Worm (Caenorhabditis elegans) whole organism, late embryonic: Measurements from ENCODE around the gene cht-5.

Source experiments
- C08G9.2 ChIP-seq: sonication (generic microtip); optimal IDR thresholded peaks from 2 replicates; lab custom pipeline; 2016; ENCODE audit warnings: mild to moderate bottlenecking, missing genetic modification characterization, moderate library complexity, missing compliant biosample characterization
- C38D4.7 ChIP-seq: fragments of 200-800 bp; sonication (Bioruptor generic); optimal IDR thresholded peaks from 2 replicates; lab custom pipeline; 2018; ENCODE audit warnings: mild to moderate bottlenecking, missing genetic modification characterization, moderate library complexity, missing compliant biosample characterization
- K09A11.1 ChIP-seq: sonication (generic microtip); optimal IDR thresholded peaks from 2 replicates; lab custom pipeline; 2017; ENCODE audit warnings: antibody characterized with exemption, mild to moderate bottlenecking, missing genetic modification characterization, missing compliant biosample characterization; ENCODE audit not compliant: insufficient read depth
- ahr-1 ChIP-seq: sonication (generic microtip); optimal IDR thresholded peaks from 2 replicates; lab custom pipeline; 2016; ENCODE audit warnings: missing genetic modification characterization, missing compliant biosample characterization
- ceh-14 ChIP-seq: sonication (generic microtip); optimal IDR thresholded peaks from 2 replicates; lab custom pipeline; 2016; ENCODE audit warnings: missing genotype, missing genetic modification characterization, missing compliant biosample characterization
- ceh-18 ChIP-seq: sonication (generic microtip); optimal IDR thresholded peaks from 2 replicates; lab custom pipeline; 2016; ENCODE audit warnings: missing genetic modification characterization, missing compliant biosample characterization
- ceh-19 ChIP-seq: fragments of 200-800 bp; sonication (Bioruptor generic); optimal IDR thresholded peaks from 2 replicates; lab custom pipeline; 2018; ENCODE audit warnings: mild to moderate bottlenecking, missing genetic modification characterization, missing compliant biosample characterization
- ceh-2 ChIP-seq: sonication (generic microtip); optimal IDR thresholded peaks from 2 replicates; lab custom pipeline; 2016; ENCODE audit warnings: missing genotype, missing genetic modification characterization, missing compliant biosample characterization
- ceh-22 ChIP-seq: sonication (generic microtip); optimal IDR thresholded peaks from 2 replicates; lab custom pipeline; 2017; ENCODE audit warnings: missing biosample characterization, missing genetic modification characterization
- ceh-24 ChIP-seq: sonication (generic microtip); optimal IDR thresholded peaks from 2 replicates; lab custom pipeline; 2016; ENCODE audit warnings: mild to moderate bottlenecking, missing genetic modification characterization, missing compliant biosample characterization
- ceh-45 ChIP-seq: fragments of 200-800 bp; sonication (Bioruptor generic); IDR thresholded peaks from 2 replicates; pipeline ENCODE4 v1.3.6; 2022; ENCODE audit warnings: missing genetic modification reagents, missing genetic modification characterization, missing compliant biosample characterization
- ceh-6 ChIP-seq: fragments of 200-800 bp; sonication (Bioruptor generic); optimal IDR thresholded peaks from 2 replicates; lab custom pipeline; 2018; ENCODE audit warnings: mild to moderate bottlenecking, missing genetic modification characterization, missing compliant biosample characterization
- dve-1 ChIP-seq: sonication (generic microtip); optimal IDR thresholded peaks from 2 replicates; lab custom pipeline; 2017; ENCODE audit warnings: antibody characterized with exemption, mild to moderate bottlenecking, missing genetic modification characterization, missing compliant biosample characterization
- elt-2 ChIP-seq: sonication (generic microtip); optimal IDR thresholded peaks from 2 replicates; lab custom pipeline; 2016; ENCODE audit warnings: missing genetic modification reagents, missing genetic modification characterization, missing compliant biosample characterization
- fkh-10 ChIP-seq: fragments of 150-350 bp; optimal IDR thresholded peaks from 2 replicates; lab custom pipeline; 2014; ENCODE audit warnings: missing biosample characterization, missing genetic modification reagents, missing genetic modification characterization
- gmeb-2 ChIP-seq: sonication (generic microtip); optimal IDR thresholded peaks from 2 replicates; lab custom pipeline; 2016; ENCODE audit warnings: missing genetic modification characterization, inconsistent platforms, missing compliant biosample characterization
- hlh-30 ChIP-seq: sonication (generic microtip); optimal IDR thresholded peaks from 2 replicates; lab custom pipeline; 2017; ENCODE audit warnings: antibody characterized with exemption, missing genetic modification characterization, missing compliant biosample characterization; ENCODE audit not compliant: insufficient read depth
- hlh-8 ChIP-seq: sonication (generic microtip); optimal IDR thresholded peaks from 2 replicates; lab custom pipeline; 2016; ENCODE audit warnings: missing genotype, missing genetic modification characterization, missing compliant biosample characterization
- lim-6 ChIP-seq: sonication (generic microtip); optimal IDR thresholded peaks from 2 replicates; lab custom pipeline; 2016; ENCODE audit warnings: missing genetic modification characterization, missing compliant biosample characterization
- nfya-1 ChIP-seq: sonication (generic microtip); optimal IDR thresholded peaks from 2 replicates; lab custom pipeline; 2017; ENCODE audit warnings: missing genetic modification characterization, mild to moderate bottlenecking, missing compliant biosample characterization, antibody characterized with exemption, moderate library complexity
- nhr-11 ChIP-seq: fragments of 150-350 bp; optimal IDR thresholded peaks from 2 replicates; lab custom pipeline; 2014; ENCODE audit warnings: missing biosample characterization, missing genetic modification characterization
- npax-4 ChIP-seq: sonication (generic microtip); optimal IDR thresholded peaks from 2 replicates; lab custom pipeline; 2016; ENCODE audit warnings: missing genetic modification characterization, missing compliant biosample characterization
- odd-2 ChIP-seq: sonication (generic microtip); optimal IDR thresholded peaks from 2 replicates; lab custom pipeline; 2017; ENCODE audit warnings: antibody characterized with exemption, mild to moderate bottlenecking, missing genetic modification characterization, missing compliant biosample characterization
- pag-3 ChIP-seq: sonication (generic microtip); optimal IDR thresholded peaks from 2 replicates; lab custom pipeline; 2016; ENCODE audit warnings: missing compliant biosample characterization, missing genetic modification characterization, borderline replicate concordance
- pax-1 ChIP-seq: fragments of 150-350 bp; optimal IDR thresholded peaks from 2 replicates; lab custom pipeline; 2014; ENCODE audit warnings: missing biosample characterization, missing genetic modification characterization
- pha-2 ChIP-seq: sonication (generic microtip); optimal IDR thresholded peaks from 2 replicates; lab custom pipeline; 2017; ENCODE audit warnings: mild to moderate bottlenecking, missing genetic modification characterization, missing compliant biosample characterization
- pha-4 ChIP-seq: fragments of 150-350 bp; optimal IDR thresholded peaks from 2 replicates; lab custom pipeline; 2018; ENCODE audit warnings: missing biosample characterization, missing genetic modification reagents, missing genetic modification characterization
- pqm-1 ChIP-seq: sonication (generic microtip); optimal IDR thresholded peaks from 2 replicates; lab custom pipeline; 2016; ENCODE audit warnings: missing genetic modification characterization, missing compliant biosample characterization
- pros-1 ChIP-seq: fragments of 150-350 bp; optimal IDR thresholded peaks from 2 replicates; lab custom pipeline; 2014; ENCODE audit warnings: missing biosample characterization, missing genetic modification reagents, missing genetic modification characterization
- sox-4 ChIP-seq: sonication (generic microtip); optimal IDR thresholded peaks from 2 replicates; lab custom pipeline; 2017; ENCODE audit warnings: mild to moderate bottlenecking, missing genetic modification characterization, inconsistent platforms, missing compliant biosample characterization
- syd-9 ChIP-seq: sonication (generic microtip); optimal IDR thresholded peaks from 2 replicates; lab custom pipeline; 2016; ENCODE audit warnings: mild to moderate bottlenecking, missing genetic modification characterization, moderate library complexity, missing compliant biosample characterization
- tbx-7 ChIP-seq: sonication (generic microtip); optimal IDR thresholded peaks from 2 replicates; lab custom pipeline; 2016; ENCODE audit warnings: missing genotype, missing genetic modification characterization, missing compliant biosample characterization
- ttx-3 ChIP-seq: sonication (generic microtip); optimal IDR thresholded peaks from 2 replicates; lab custom pipeline; 2016; ENCODE audit warnings: missing genetic modification reagents, missing genetic modification characterization, missing compliant biosample characterization
- unc-3 ChIP-seq, 2 experiments: fragments of 200-800 bp in 1 of 2; sonication (Bioruptor generic) in 1 of 2; sonication (generic microtip) in 1 of 2; conservative IDR thresholded peaks in 1 of 2; optimal IDR thresholded peaks in 1 of 2; 2 replicates each; pipeline versions ENCODE4 v1.3.6 to Lab custom; 2016 to 2022; ENCODE audit warnings: missing compliant biosample characterization in 2 of 2, missing genetic modification characterization in 2 of 2, missing genetic modification reagents in 1 of 2
- unc-55 ChIP-seq: sonication (generic microtip); optimal IDR thresholded peaks from 2 replicates; lab custom pipeline; 2017; ENCODE audit warnings: missing biosample characterization, missing genetic modification reagents, missing genetic modification characterization
- unc-86 ChIP-seq: sonication (generic microtip); optimal IDR thresholded peaks from 2 replicates; lab custom pipeline; 2016; ENCODE audit warnings: missing genetic modification characterization, missing compliant biosample characterization

Gene cht-5

ce11 chrV:10152278-10152677, 37.8 kb downstream of the cht-5 start, which contains the start of gene srsx-28:
Gene srsx-28 (plus strand): TSS chrV:10152578.
- TF ChIP-seq hlh-8: no peak
- no peak for TF ChIP-seq C38D4.7 (GFP tag; lab: Kevin White, UChicago)
- TF ChIP-seq ceh-14 (tag; lab: Kevin White, UChicago): no peak
- no peak for TF ChIP-seq dve-1
- no peak for TF ChIP-seq tbx-7 (tag; lab: Kevin White, UChicago)
- TF ChIP-seq ceh-2 (tag; lab: Kevin White, UChicago): no peak
- no peak for TF ChIP-seq ceh-19 (GFP tag; lab: Kevin White, UChicago)
- no peak for TF ChIP-seq nfya-1 (tag; lab: Kevin White, UChicago)
- TF ChIP-seq sox-4 (tag; lab: Kevin White, UChicago): no peak
- TF ChIP-seq pag-3 (tag; lab: Kevin White, UChicago): no peak
- TF ChIP-seq ceh-22 (tag; lab: Kevin White, UChicago): no peak
- TF ChIP-seq hlh-30 (tag; lab: Kevin White, UChicago): no peak
- no peak for TF ChIP-seq ceh-24 (tag; lab: Kevin White, UChicago)

ce11 chrV:10153076-10153475, 38.6 kb downstream of the cht-5 start:
- no peak for TF ChIP-seq pros-1 (tag; lab: Kevin White, UChicago)

- TF ChIP-seq ahr-1 (tag; lab: Kevin White, UChicago) (no peak), fkh-10 (no peak), nhr-11 (tag; lab: Kevin White, UChicago) (no peak), pax-1 (tag; lab: Kevin White, UChicago) (no peak), C08G9.2 (no peak), ttx-3 (tag; lab: Kevin White, UChicago) (no peak), lim-6 (no peak), nfya-1 (tag; lab: Kevin White, UChicago) (no peak), ceh-6 (GFP tag; lab: Kevin White, UChicago) (no peak), npax-4 (tag; lab: Kevin White, UChicago) (no peak), tbx-7 (tag; lab: Kevin White, UChicago) (no peak), pqm-1 (no peak), ceh-18 (tag; lab: Kevin White, UChicago) (no peak), pros-1 (tag; lab: Kevin White, UChicago) (no peak), unc-3 (GFP tag; conservative IDR thresholded peaks at IDR 0.05; lab: Robert Waterston, UW) (no peak), unc-3 (tag; optimal IDR thresholded peaks at IDR 0.05; lab: Kevin White, UChicago) (no peak), ceh-22 (tag; lab: Kevin White, UChicago) (no peak), syd-9 (tag; lab: Kevin White, UChicago) (no peak), odd-2 (no peak)
Measured at ce11 chrV:10154698-10155097, 40.3 kb downstream of the cht-5 start, which contains the start of gene srsx-29. Gene srsx-29 (plus strand): TSS chrV:10154998.

- TF ChIP-seq K09A11.1 (tag; lab: Kevin White, UChicago) (no peak), elt-2 (tag; lab: Kevin White, UChicago) (no peak), ceh-2 (tag; lab: Kevin White, UChicago) (no peak), ceh-19 (GFP tag; lab: Kevin White, UChicago) (no peak), nhr-11 (tag; lab: Kevin White, UChicago) (no peak), unc-55 (no peak), pha-4 (tag; lab: Kevin White, UChicago) (no peak), nfya-1 (tag; lab: Kevin White, UChicago) (no peak), sox-4 (tag; lab: Kevin White, UChicago) (no peak), pha-2 (tag; lab: Kevin White, UChicago) (no peak), unc-86 (tag; lab: Kevin White, UChicago) (no peak), ceh-45 (GFP tag; lab: Robert Waterston, UW) (no peak), gmeb-2 (tag; lab: Kevin White, UChicago) (no peak), ceh-24 (tag; lab: Kevin White, UChicago) (no peak)
- TF ChIP-seq, all 69 proteins: peak for 0
Measured at ce11 chrV:10158528-10158927, 44.1 kb downstream of the cht-5 start, which contains the start of gene srsx-30. Gene srsx-30 (plus strand): TSS chrV:10158828.
